Fruit fly (Drosophila melanogaster) whole organism, embryonic: ENCODE measurements around the gene CG5618.

Experiments
- CG10267 ChIP-seq: fragments of 200-800 bp; sonication (Bioruptor generic); optimal IDR thresholded peaks from 2 replicates; lab custom pipeline; 2018; ENCODE audit warnings: missing biosample characterization, mild to moderate bottlenecking, missing genetic modification characterization, moderate library complexity
- CG10462 ChIP-seq: fragments of 200-800 bp; sonication (Bioruptor generic); optimal IDR thresholded peaks from 2 replicates; lab custom pipeline; 2016; ENCODE audit warnings: missing biosample characterization, missing genetic modification characterization
- CG10543 ChIP-seq: fragments of 200-800 bp; sonication (Bioruptor generic); optimal IDR thresholded peaks from 3 replicates; lab custom pipeline; 2017; ENCODE audit warnings: missing biosample characterization, mild to moderate bottlenecking, missing genetic modification characterization, moderate library complexity
- CG12236 ChIP-seq: fragments of 200-800 bp; sonication (Bioruptor generic); optimal IDR thresholded peaks from 2 replicates; lab custom pipeline; 2016; ENCODE audit warnings: missing biosample characterization, missing genetic modification characterization
- CG15479 ChIP-seq: fragments of 200-800 bp; sonication (Bioruptor generic); optimal IDR thresholded peaks from 3 replicates; lab custom pipeline; 2019; ENCODE audit warnings: missing biosample characterization, mild to moderate bottlenecking, missing genetic modification characterization, moderate library complexity
- CG16813 ChIP-seq: fragments of 200-800 bp; sonication (Bioruptor generic); IDR thresholded peaks from 3 replicates; pipeline ENCODE4 v1.3.6; 2022; ENCODE audit warnings: missing biosample characterization, missing genetic modification characterization; ENCODE audit not compliant: partially characterized antibody
- CG17568 ChIP-seq: fragments of 200-800 bp; sonication (Bioruptor generic); optimal IDR thresholded peaks from 2 replicates; lab custom pipeline; 2018; ENCODE audit warnings: missing biosample characterization, mild to moderate bottlenecking, missing genetic modification characterization, moderate library complexity
- CG3726 ChIP-seq: fragments of 200-800 bp; sonication (Bioruptor generic); IDR thresholded peaks from 3 replicates; pipeline ENCODE4, ENCODE4 v1.3.6; 2022; ENCODE audit warnings: missing biosample characterization, missing genetic modification characterization
- CG42726 ChIP-seq: fragments of 200-800 bp; sonication (Bioruptor generic); IDR thresholded peaks from 2 replicates; pipeline ENCODE4 v1.3.6; 2022; ENCODE audit warnings: missing biosample characterization, missing genetic modification characterization; ENCODE audit not compliant: partially characterized antibody
- CG5180 ChIP-seq: fragments of 200-800 bp; sonication (Bioruptor generic); optimal IDR thresholded peaks from 3 replicates; lab custom pipeline; 2017; ENCODE audit warnings: missing biosample characterization, missing genetic modification characterization, mild to moderate bottlenecking, moderate library complexity, missing genetic modification reagents
- CG7357 ChIP-seq: fragments of 200-800 bp; sonication (Bioruptor generic); IDR thresholded peaks from 3 replicates; pipeline ENCODE4 v1.3.6; 2022; ENCODE audit warnings: missing biosample characterization, missing genetic modification characterization
- CG8388 ChIP-seq: fragments of 200-800 bp; sonication (Bioruptor generic); optimal IDR thresholded peaks from 2 replicates; lab custom pipeline; 2019; ENCODE audit warnings: missing biosample characterization, mild to moderate bottlenecking, missing genetic modification characterization, moderate library complexity
- D19B ChIP-seq: fragments of 200-800 bp; sonication (Bioruptor generic); optimal IDR thresholded peaks from 2 replicates; lab custom pipeline; 2017; ENCODE audit warnings: missing biosample characterization, mild to moderate bottlenecking, missing genetic modification characterization
- Fer1 ChIP-seq: fragments of 200-800 bp; sonication (Bioruptor generic); optimal IDR thresholded peaks from 2 replicates; lab custom pipeline; 2017; ENCODE audit warnings: missing biosample characterization, mild to moderate bottlenecking, missing genetic modification characterization
- Fer2 ChIP-seq: fragments of 200-800 bp; sonication (Bioruptor generic); optimal IDR thresholded peaks from 2 replicates; lab custom pipeline; 2018; ENCODE audit warnings: missing biosample characterization, mild to moderate bottlenecking, missing genetic modification characterization, moderate library complexity
- H2.0 ChIP-seq: fragments of 200-800 bp; sonication (Bioruptor generic); IDR thresholded peaks from 2 replicates; pipeline ENCODE4 v1.3.6; 2022; ENCODE audit warnings: missing biosample characterization, missing genetic modification characterization
- Hand ChIP-seq: fragments of 200-800 bp; sonication (Bioruptor generic); optimal IDR thresholded peaks from 2 replicates; lab custom pipeline; 2017; ENCODE audit warnings: mild to moderate bottlenecking, missing biosample characterization, missing genetic modification reagents, missing genetic modification characterization
- Mad ChIP-seq: fragments of 200-800 bp; sonication (Bioruptor generic); optimal IDR thresholded peaks from 2 replicates; lab custom pipeline; 2016; ENCODE audit warnings: missing biosample characterization, missing genetic modification characterization
- NC2α ChIP-seq: fragments of 200-800 bp; sonication (Bioruptor generic); optimal IDR thresholded peaks from 2 replicates; lab custom pipeline; 2016; ENCODE audit warnings: missing biosample characterization, missing genetic modification characterization
- Nf-YC ChIP-seq: fragments of 200-800 bp; optimal IDR thresholded peaks from 3 replicates; lab custom pipeline; 2019; ENCODE audit warnings: missing biosample characterization, mild to moderate bottlenecking, missing genetic modification characterization, moderate library complexity
- PHDP ChIP-seq: fragments of 200-800 bp; sonication (Bioruptor generic); optimal IDR thresholded peaks from 3 replicates; lab custom pipeline; 2018; ENCODE audit warnings: missing biosample characterization, mild to moderate bottlenecking, missing genetic modification characterization, moderate library complexity
- Sry-β ChIP-seq: fragments of 200-800 bp; sonication (Bioruptor generic); optimal IDR thresholded peaks from 2 replicates; lab custom pipeline; 2018; ENCODE audit warnings: missing biosample characterization, mild to moderate bottlenecking, missing genetic modification characterization, moderate library complexity
- TFAM ChIP-seq: fragments of 200-800 bp; sonication (Bioruptor generic); optimal IDR thresholded peaks from 2 replicates; lab custom pipeline; 2017; ENCODE audit warnings: missing biosample characterization, missing genetic modification characterization, inconsistent platforms
- bsh ChIP-seq, 2 experiments: fragments of 200-800 bp; sonication (Bioruptor generic); optimal IDR thresholded peaks; 2 replicates each; lab custom pipeline; 2017 to 2018; ENCODE audit warnings: mild to moderate bottlenecking in 2 of 2, missing biosample characterization in 2 of 2, missing genetic modification characterization in 2 of 2, moderate library complexity in 1 of 2
- btn ChIP-seq: fragments of 200-800 bp; sonication (Bioruptor generic); optimal IDR thresholded peaks from 2 replicates; lab custom pipeline; 2016; ENCODE audit warnings: missing biosample characterization, missing genetic modification characterization
- chm ChIP-seq: fragments of 200-800 bp; sonication (Bioruptor generic); IDR thresholded peaks from 2 replicates; pipeline ENCODE4 v1.3.6; 2022; ENCODE audit warnings: missing biosample characterization, missing genetic modification characterization
- esg ChIP-seq: fragments of 200-800 bp; sonication (Bioruptor generic); conservative IDR thresholded peaks from 2 replicates; pipeline ENCODE4 v1.3.6; 2022; ENCODE audit warnings: missing biosample characterization, missing genetic modification characterization
- fru ChIP-seq: fragments of >200 bp; optimal IDR thresholded peaks from 2 replicates; lab custom pipeline; 2017
- lov ChIP-seq, 2 experiments: fragments of 200-800 bp in 1 of 2; fragments of >200 bp in 1 of 2; sonication (Bioruptor generic) in 1 of 2; IDR thresholded peaks in 1 of 2; optimal IDR thresholded peaks in 1 of 2; 2 replicates in 1 of 2; 3 replicates in 1 of 2; pipeline versions ENCODE4 v1.3.6 to Lab custom; 2017 to 2022; ENCODE audit warnings: missing biosample characterization in 1 of 2, missing genetic modification characterization in 1 of 2
- mam ChIP-seq: fragments of 200-800 bp; sonication (Bioruptor generic); optimal IDR thresholded peaks from 3 replicates; lab custom pipeline; 2016; ENCODE audit warnings: missing biosample characterization, missing genetic modification characterization
- nau ChIP-seq: fragments of 200-800 bp; sonication (Bioruptor generic); optimal IDR thresholded peaks from 3 replicates; lab custom pipeline; 2017; ENCODE audit warnings: missing biosample characterization, mild to moderate bottlenecking, missing genetic modification characterization, missing genetic modification reagents
- nerfin-2 ChIP-seq: fragments of 200-800 bp; sonication (Bioruptor generic); IDR thresholded peaks from 2 replicates; pipeline ENCODE4 v1.3.6; 2022; ENCODE audit warnings: missing biosample characterization, missing genetic modification characterization; ENCODE audit not compliant: partially characterized antibody
- otp ChIP-seq: fragments of 200-800 bp; sonication (Bioruptor generic); IDR thresholded peaks from 3 replicates; pipeline ENCODE4, ENCODE4 v1.3.6; 2022; ENCODE audit warnings: missing biosample characterization, missing genetic modification characterization
- peb ChIP-seq: fragments of 200-800 bp; sonication (Bioruptor generic); IDR thresholded peaks from 2 replicates; pipeline ENCODE4 v1.3.6; 2022; ENCODE audit warnings: missing biosample characterization, missing genetic modification characterization
- pho ChIP-seq: fragments of 200-800 bp; sonication (Bioruptor generic); optimal IDR thresholded peaks from 2 replicates; lab custom pipeline; 2016; ENCODE audit warnings: missing biosample characterization, missing genetic modification characterization
- pnt ChIP-seq: fragments of 200-800 bp; sonication (Bioruptor generic); optimal IDR thresholded peaks from 3 replicates; lab custom pipeline; 2016; ENCODE audit warnings: missing biosample characterization, missing genetic modification characterization
- slbo ChIP-seq: fragments of 200-800 bp; sonication (Bioruptor generic); IDR thresholded peaks from 2 replicates; pipeline ENCODE4 v1.3.6; 2022; ENCODE audit warnings: missing biosample characterization, missing genetic modification characterization
- sna ChIP-seq: fragments of 200-800 bp; sonication (Bioruptor generic); IDR thresholded peaks from 2 replicates; pipeline ENCODE4 v1.3.6; 2022; ENCODE audit warnings: missing biosample characterization, missing genetic modification characterization; ENCODE audit not compliant: partially characterized antibody
- so ChIP-seq: fragments of 200-800 bp; sonication (Bioruptor generic); IDR thresholded peaks from 3 replicates; pipeline ENCODE4 v1.3.6; 2022; ENCODE audit warnings: missing biosample characterization, missing genetic modification characterization
- stwl ChIP-seq: fragments of 200-800 bp; sonication (Bioruptor generic); optimal IDR thresholded peaks from 3 replicates; lab custom pipeline; 2018; ENCODE audit warnings: missing biosample characterization, mild to moderate bottlenecking, missing genetic modification characterization, moderate library complexity
- tgo ChIP-seq: fragments of 200-800 bp; sonication (Bioruptor generic); IDR thresholded peaks from 3 replicates; pipeline ENCODE4 v1.3.6; 2022; ENCODE audit warnings: missing biosample characterization, missing genetic modification characterization
- tll ChIP-seq, 2 experiments: fragments of 200-800 bp in 1 of 2; fragments of >200 bp in 1 of 2; sonication (Bioruptor generic) in 1 of 2; optimal IDR thresholded peaks; 2 replicates each; lab custom pipeline; 2017 to 2019; ENCODE audit warnings: missing biosample characterization in 2 of 2, missing genetic modification characterization in 2 of 2, mild to moderate bottlenecking in 1 of 2, moderate library complexity in 1 of 2
- tup ChIP-seq: fragments of 200-800 bp; sonication (Bioruptor generic); optimal IDR thresholded peaks from 2 replicates; lab custom pipeline; 2016; ENCODE audit warnings: missing biosample characterization, mild to moderate bottlenecking, missing genetic modification characterization, moderate library complexity
- vvl ChIP-seq: fragments of 200-800 bp; sonication (Bioruptor generic); IDR thresholded peaks from 2 replicates; pipeline ENCODE4 v1.3.6; 2022; ENCODE audit warnings: missing biosample characterization, missing genetic modification characterization

The CG5618 gene

dm6 chr3L:20313469-20313868 lies 39.8 kb upstream of the CG5618 start, which contains the start of gene alphaSnap (continued):
- TF ChIP-seq CG17568 (GFP tag; lab: Kevin White, UChicago) (no peak), pnt (GFP tag; lab: Kevin White, UChicago) (no peak), H2.0 (no peak), CG5180 (GFP tag; lab: Kevin White, UChicago) (no peak), Fer2 (no peak), nerfin-2 (GFP tag; lab: Robert Waterston, UW) (no peak), Fer1 (GFP tag; lab: Kevin White, UChicago) (peak; percentile 15), tgo (GFP tag; lab: Robert Waterston, UW) (no peak), CG16813 (GFP tag; lab: Robert Waterston, UW) (peak; percentile 36; the same call in 1 of the 3 replicates), stwl (peak; percentile 94), tll (GFP tag; optimal IDR thresholded peaks at IDR 0.05; lab: Kevin White, UChicago) (peak in 1 of 2 experiments; percentile 41), Sry-β (GFP tag; lab: Kevin White, UChicago) (no peak), esg (GFP tag; lab: Robert Waterston, UW) (no peak), peb (GFP tag; lab: Robert Waterston, UW) (no peak), CG8388 (GFP tag; lab: Kevin White, UChicago) (no peak), lov (optimal IDR thresholded peaks at IDR 0.05; lab: Kevin White, UChicago) (no peak), lov (GFP tag; IDR thresholded peaks at IDR 0.05; lab: Robert Waterston, UW) (no peak), tup (GFP tag; lab: Kevin White, UChicago) (no peak), bsh (GFP tag; optimal IDR thresholded peaks at IDR 0.05; lab: Kevin White, UChicago) (no peak), Mad (GFP tag; lab: Kevin White, UChicago) (no peak), CG3726 (GFP tag; lab: Robert Waterston, UW) (no peak), TFAM (GFP tag; lab: Kevin White, UChicago) (no peak), slbo (GFP tag; lab: Robert Waterston, UW) (peak; percentile 49), CG10267 (tag; lab: Kevin White, UChicago) (peak; percentile 98), otp (GFP tag; lab: Robert Waterston, UW) (no peak), btn (GFP tag; lab: Kevin White, UChicago) (no peak), fru (lab: Kevin White, UChicago) (no peak), CG7357 (GFP tag; lab: Robert Waterston, UW) (no peak), CG10543 (no peak), Nf-YC (tag; lab: Kevin White, UChicago) (peak; percentile 16), CG12236 (GFP tag; lab: Kevin White, UChicago) (peak; percentile 9), so (GFP tag; lab: Robert Waterston, UW) (no peak), mam (GFP tag; lab: Kevin White, UChicago) (peak; percentile 31), D19B (GFP tag; lab: Kevin White, UChicago) (no peak), Hand (GFP tag; lab: Kevin White, UChicago) (no peak), sna (GFP tag; lab: Robert Waterston, UW) (0 out of 2 replicates have a peak, but pooled peaks have one; percentile 13), nau (GFP tag; lab: Kevin White, UChicago) (no peak), pho (GFP tag; lab: Kevin White, UChicago) (peak; percentile 51), PHDP (tag; lab: Kevin White, UChicago) (peak; percentile 33), CG42726 (GFP tag; lab: Robert Waterston, UW) (peak; percentile 36; the same call in 1 of the 2 replicates), vvl (peak; percentile 67; the same call in 1 of the 2 replicates), CG15479 (GFP tag; lab: Kevin White, UChicago) (no peak), chm (GFP tag; lab: Robert Waterston, UW) (peak; percentile 58; the same call in 1 of the 2 replicates), NC2α (GFP tag; lab: Kevin White, UChicago) (no peak), CG10462 (no peak)
